Worm (Caenorhabditis elegans) whole organism, early embryonic: ENCODE results near the gene ftn-1.

Experiments
- aly-1 ChIP-seq: sonication (generic microtip); optimal IDR thresholded peaks from 2 replicates; lab custom pipeline; 2016; ENCODE audit warnings: missing genetic modification characterization, missing compliant biosample characterization
- ama-1 ChIP-seq: fragments of 150-350 bp; optimal IDR thresholded peaks from 2 replicates; lab custom pipeline; 2014
- ceh-36 ChIP-seq: sonication (generic microtip); optimal IDR thresholded peaks from 2 replicates; lab custom pipeline; 2016; ENCODE audit warnings: missing genetic modification characterization, inconsistent platforms, missing compliant biosample characterization
- flt-1 ChIP-seq: fragments of 200-800 bp; sonication (Bioruptor generic); IDR thresholded peaks from 2 replicates; pipeline ENCODE4 v1.3.6; 2022; ENCODE audit warnings: missing genetic modification characterization, missing compliant biosample characterization
- tbx-11 ChIP-seq: fragments of 200-800 bp; sonication (Bioruptor generic); IDR thresholded peaks from 2 replicates; pipeline ENCODE4 v1.3.6; 2022; ENCODE audit warnings: missing genetic modification characterization, missing compliant biosample characterization

DNA sequence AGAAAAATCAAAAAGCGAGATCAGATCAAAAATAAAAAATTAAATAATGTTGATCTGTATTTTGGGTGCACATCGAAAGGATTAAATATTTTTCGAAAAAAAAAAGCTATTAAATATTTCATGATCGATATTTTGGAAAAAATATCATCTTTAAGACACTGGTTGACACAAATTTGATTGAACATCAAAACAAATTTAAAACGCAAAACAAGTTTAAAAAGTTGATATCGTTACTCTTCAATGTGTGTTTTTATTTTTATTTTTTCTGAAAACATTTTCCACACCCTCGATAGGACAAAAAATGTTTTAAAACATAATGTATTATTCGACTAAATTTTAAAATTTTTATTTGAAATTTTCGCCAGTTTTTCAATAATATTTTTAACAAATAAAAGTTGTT lies 9.4 kb downstream of the ftn-1 start, which contains the start of gene C54F6.12:
- TF ChIP-seq tbx-11 (GFP tag; lab: Robert Waterston, UW) (no peak), ama-1 (lab: Kevin White, UChicago) (no peak), flt-1 (no peak), ceh-36 (tag; lab: Kevin White, UChicago) (no peak), aly-1 (no peak)
